Worm (Caenorhabditis elegans) whole organism, L4 larva: ENCODE data around the gene pqn-74.

Source experiments
- F10B5.3 ChIP-seq: sonication (generic microtip); optimal IDR thresholded peaks from 2 replicates; lab custom pipeline; 2016; ENCODE audit warnings: mild to moderate bottlenecking, missing genetic modification characterization, missing compliant biosample characterization
- R02D3.7 ChIP-seq: fragments of 150-350 bp; sonication (generic microtip); optimal IDR thresholded peaks from 3 replicates; lab custom pipeline; 2014; ENCODE audit warnings: missing biosample characterization, missing genetic modification characterization
- T20F7.1 ChIP-seq: fragments of 200-800 bp; sonication (Bioruptor generic); optimal IDR thresholded peaks from 2 replicates; lab custom pipeline; 2018; ENCODE audit warnings: mild to moderate bottlenecking, missing genetic modification characterization, missing compliant biosample characterization
- T26A8.4 ChIP-seq: fragments of 200-800 bp; sonication (Bioruptor generic); IDR thresholded peaks from 2 replicates; pipeline ENCODE4 v1.3.6; 2022; ENCODE audit warnings: missing genetic modification characterization, missing compliant biosample characterization
- Y75B8A.6 ChIP-seq: fragments of 200-800 bp; sonication (Bioruptor generic); IDR thresholded peaks from 2 replicates; pipeline ENCODE4 v1.3.6; 2022; ENCODE audit warnings: missing genetic modification reagents, missing genetic modification characterization, missing compliant biosample characterization
- ZK337.2 ChIP-seq: fragments of 200-800 bp; sonication (Bioruptor generic); IDR thresholded peaks from 2 replicates; pipeline ENCODE4 v1.3.6; 2022; ENCODE audit warnings: missing genetic modification reagents, missing genetic modification characterization, missing compliant biosample characterization
- aha-1 ChIP-seq: fragments of 150-350 bp; peaks from one replicate; lab custom pipeline; 2014; ENCODE audit warnings: missing biosample characterization, missing genetic modification characterization
- ama-1 ChIP-seq: fragments of 150-350 bp; optimal IDR thresholded peaks from 2 replicates; lab custom pipeline; 2014; ENCODE audit warnings: inconsistent platforms, mixed read lengths
- arid-1 ChIP-seq: fragments of 200-800 bp; sonication (Bioruptor generic); conservative IDR thresholded peaks from 2 replicates; pipeline ENCODE4 v1.3.6; 2022; ENCODE audit warnings: missing genetic modification reagents, missing genetic modification characterization, missing compliant biosample characterization
- ceh-20 ChIP-seq: fragments of 200-800 bp; sonication (Bioruptor generic); IDR thresholded peaks from 2 replicates; pipeline ENCODE4 v1.3.6; 2022; ENCODE audit warnings: missing genetic modification reagents, missing genetic modification characterization, missing compliant biosample characterization
- ceh-32 ChIP-seq: sonication (generic microtip); optimal IDR thresholded peaks from 2 replicates; lab custom pipeline; 2016; ENCODE audit warnings: mild to moderate bottlenecking, missing genetic modification characterization, missing compliant biosample characterization; ENCODE audit not compliant: poor library complexity
- cey-2 ChIP-seq: sonication (generic microtip); optimal IDR thresholded peaks from 3 replicates; lab custom pipeline; 2017; ENCODE audit warnings: missing genetic modification characterization, mild to moderate bottlenecking, missing compliant biosample characterization, antibody characterized with exemption, borderline replicate concordance; ENCODE audit not compliant: insufficient read depth
- daf-19 ChIP-seq: fragments of 200-800 bp; sonication (Bioruptor generic); conservative IDR thresholded peaks from 2 replicates; pipeline ENCODE4 v1.3.6; 2022; ENCODE audit warnings: missing genetic modification characterization, missing compliant biosample characterization
- daf-8 ChIP-seq: fragments of 200-800 bp; sonication (Bioruptor generic); IDR thresholded peaks from 2 replicates; pipeline ENCODE4 v1.3.6; 2022; ENCODE audit warnings: missing genetic modification characterization, missing compliant biosample characterization
- dmd-8 ChIP-seq: fragments of 200-800 bp; sonication (Bioruptor generic); IDR thresholded peaks from 2 replicates; pipeline ENCODE4 v1.3.6; 2022; ENCODE audit warnings: missing genetic modification characterization, missing compliant biosample characterization
- dmd-9 ChIP-seq: fragments of 200-800 bp; sonication (Bioruptor generic); IDR thresholded peaks from 2 replicates; pipeline ENCODE4 v1.3.6; 2022; ENCODE audit warnings: missing genetic modification reagents, missing genetic modification characterization, missing compliant biosample characterization
- duxl-1 ChIP-seq: sonication (generic microtip); optimal IDR thresholded peaks from 2 replicates; lab custom pipeline; 2016; ENCODE audit warnings: mild to moderate bottlenecking, missing genetic modification characterization, moderate library complexity, missing compliant biosample characterization; ENCODE audit not compliant: poor library complexity
- egl-27 ChIP-seq: sonication (generic microtip); optimal IDR thresholded peaks from 3 replicates; lab custom pipeline; 2017; ENCODE audit warnings: missing biosample characterization, missing genetic modification reagents, missing genetic modification characterization
- hlh-11 ChIP-seq: fragments of 200-800 bp; sonication (Bioruptor generic); optimal IDR thresholded peaks from 2 replicates; lab custom pipeline; 2018; ENCODE audit warnings: mild to moderate bottlenecking, missing genetic modification characterization, missing compliant biosample characterization
- hlh-30 ChIP-seq: sonication (generic microtip); optimal IDR thresholded peaks from 2 replicates; lab custom pipeline; 2017; ENCODE audit warnings: antibody characterized with exemption, mild to moderate bottlenecking, missing genetic modification characterization, missing compliant biosample characterization; ENCODE audit not compliant: insufficient read depth
- hmg-1.1 ChIP-seq: fragments of 200-800 bp; sonication (Bioruptor generic); IDR thresholded peaks from 2 replicates; pipeline ENCODE4 v1.3.6; 2022; ENCODE audit warnings: missing genetic modification reagents, missing genetic modification characterization, missing compliant biosample characterization
- lin-1 ChIP-seq: fragments of 200-800 bp; sonication (Bioruptor generic); IDR thresholded peaks from 2 replicates; pipeline ENCODE4 v1.3.6; 2022; ENCODE audit warnings: missing genetic modification reagents, missing genetic modification characterization, missing compliant biosample characterization
- lin-29 ChIP-seq: fragments of 200-800 bp; sonication (Bioruptor generic); IDR thresholded peaks from 2 replicates; pipeline ENCODE4 v1.3.6; 2022; ENCODE audit warnings: missing genetic modification reagents, missing genetic modification characterization, missing compliant biosample characterization
- lin-38 ChIP-seq: fragments of 200-800 bp; sonication (Bioruptor generic); IDR thresholded peaks from 2 replicates; pipeline ENCODE4 v1.3.6; 2022; ENCODE audit warnings: missing genetic modification reagents, missing genetic modification characterization, missing compliant biosample characterization
- lin-39 ChIP-seq: fragments of 150-350 bp; optimal IDR thresholded peaks from 2 replicates; lab custom pipeline; 2014; ENCODE audit warnings: missing biosample characterization, missing genetic modification reagents, missing genetic modification characterization
- madf-9 ChIP-seq: fragments of 200-800 bp; sonication (Bioruptor generic); conservative IDR thresholded peaks from 2 replicates; pipeline ENCODE4 v1.3.6; 2022; ENCODE audit warnings: missing genetic modification reagents, missing genetic modification characterization, missing compliant biosample characterization
- mdt-29 ChIP-seq: fragments of 200-800 bp; sonication (Bioruptor generic); IDR thresholded peaks from 2 replicates; pipeline ENCODE4 v1.3.6; 2022; ENCODE audit warnings: missing genetic modification reagents, missing genetic modification characterization, missing compliant biosample characterization
- mxl-2 ChIP-seq: fragments of 200-800 bp; sonication (Bioruptor generic); conservative IDR thresholded peaks from 2 replicates; pipeline ENCODE4 v1.3.6; 2022; ENCODE audit warnings: missing genetic modification reagents, missing genetic modification characterization, missing compliant biosample characterization
- nhr-102 ChIP-seq: sonication (generic microtip); optimal IDR thresholded peaks from 2 replicates; lab custom pipeline; 2016; ENCODE audit warnings: mild to moderate bottlenecking, missing genetic modification characterization, moderate library complexity, missing compliant biosample characterization
- nhr-11 ChIP-seq: fragments of 150-350 bp; optimal IDR thresholded peaks from 2 replicates; lab custom pipeline; 2014; ENCODE audit warnings: missing biosample characterization, missing genetic modification characterization
- nhr-25 ChIP-seq: sonication (generic microtip); optimal IDR thresholded peaks from 2 replicates; lab custom pipeline; 2017; ENCODE audit warnings: missing genetic modification characterization, mild to moderate bottlenecking, missing compliant biosample characterization, antibody characterized with exemption, moderate library complexity, borderline replicate concordance; ENCODE audit not compliant: insufficient read depth
- nhr-6 ChIP-seq: fragments of 150-350 bp; optimal IDR thresholded peaks from 2 replicates; lab custom pipeline; 2014; ENCODE audit warnings: missing biosample characterization, missing genetic modification characterization
- pha-4 ChIP-seq, 2 experiments: fragments of 150-350 bp in 1 of 2; fragments of 200-800 bp in 1 of 2; sonication (Bioruptor generic) in 1 of 2; IDR thresholded peaks in 1 of 2; optimal IDR thresholded peaks in 1 of 2; 2 replicates each; pipeline versions ENCODE4 v1.3.6 to Lab custom; 2014 to 2022; ENCODE audit warnings: missing genetic modification characterization in 2 of 2, missing genetic modification reagents in 2 of 2, missing biosample characterization in 1 of 2, missing compliant biosample characterization in 1 of 2
- saeg-2 ChIP-seq: fragments of 200-800 bp; sonication (Bioruptor generic); IDR thresholded peaks from 2 replicates; pipeline ENCODE4 v1.3.6; 2022; ENCODE audit warnings: missing genetic modification reagents, missing genetic modification characterization, missing compliant biosample characterization
- set-16 ChIP-seq: fragments of 200-800 bp; sonication (Bioruptor generic); IDR thresholded peaks from 2 replicates; pipeline ENCODE4 v1.3.6; 2022; ENCODE audit warnings: missing genetic modification reagents, missing genetic modification characterization, missing compliant biosample characterization
- skn-1 ChIP-seq: fragments of 150-350 bp; optimal IDR thresholded peaks from 2 replicates; lab custom pipeline; 2014; ENCODE audit warnings: missing biosample characterization, missing genetic modification characterization
- snpc-1.2 ChIP-seq: fragments of 200-800 bp; sonication (Bioruptor generic); IDR thresholded peaks from 2 replicates; pipeline ENCODE4 v1.3.6; 2022; ENCODE audit warnings: missing genetic modification reagents, missing genetic modification characterization, missing compliant biosample characterization
- snpc-4 ChIP-seq: fragments of 150-350 bp; optimal IDR thresholded peaks from 2 replicates; lab custom pipeline; 2014; ENCODE audit warnings: missing biosample characterization, missing genetic modification characterization
- unc-130 ChIP-seq: sonication (generic microtip); optimal IDR thresholded peaks from 2 replicates; lab custom pipeline; 2016; ENCODE audit warnings: missing genetic modification reagents, missing genetic modification characterization, missing compliant biosample characterization
- unc-62 ChIP-seq, 3 experiments: fragments of 150-350 bp in 1 of 3; sonication (generic microtip); optimal IDR thresholded peaks in 2 of 3; peaks in 1 of 3; 1 replicate in 1 of 3; 2 replicates in 2 of 3; lab custom pipeline; 2014 to 2017; ENCODE audit warnings: missing biosample characterization in 3 of 3, missing genetic modification characterization in 3 of 3, missing genetic modification reagents in 3 of 3, missing genotype in 1 of 3
- zag-1 ChIP-seq: fragments of 150-350 bp; optimal IDR thresholded peaks from 2 replicates; lab custom pipeline; 2014; ENCODE audit warnings: missing biosample characterization, missing genetic modification characterization
- zfp-2 ChIP-seq: sonication (generic microtip); optimal IDR thresholded peaks from 2 replicates; lab custom pipeline; 2016; ENCODE audit warnings: mild to moderate bottlenecking, missing genetic modification characterization, missing compliant biosample characterization
- zfp-3 ChIP-seq: fragments of 200-800 bp; sonication (Bioruptor generic); conservative IDR thresholded peaks from 2 replicates; pipeline ENCODE4 v1.3.6; 2022; ENCODE audit warnings: missing genetic modification reagents, missing genetic modification characterization, missing compliant biosample characterization
- zip-2 ChIP-seq: fragments of 150-350 bp; optimal IDR thresholded peaks from 2 replicates; lab custom pipeline; 2014; ENCODE audit warnings: missing biosample characterization, missing genetic modification characterization
- ztf-7 ChIP-seq: fragments of 150-350 bp; optimal IDR thresholded peaks from 2 replicates; lab custom pipeline; 2014; ENCODE audit warnings: missing biosample characterization, missing genetic modification characterization

pqn-74 gene

DNA sequence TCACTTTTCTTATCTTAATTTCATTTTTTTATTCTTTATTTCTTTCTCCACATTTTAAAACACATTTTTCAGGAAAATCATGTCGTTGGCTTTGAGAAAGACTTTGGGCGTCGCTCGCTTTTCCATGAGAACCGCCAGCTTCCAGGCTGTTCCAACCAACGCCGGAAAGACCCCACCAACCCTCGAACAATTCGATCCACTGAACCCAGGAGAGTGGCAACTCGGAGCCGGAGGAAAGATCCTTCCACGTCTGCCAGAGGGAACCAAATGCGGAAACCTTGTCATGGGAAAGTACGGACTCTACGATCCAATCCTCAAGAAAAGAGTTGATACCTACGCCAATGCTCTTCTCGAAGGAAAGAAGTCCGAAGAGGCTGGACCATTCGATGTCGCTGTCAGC, 31.1 kb downstream of the pqn-74 start, which contains the start of gene kdp-1:
Gene kdp-1 (plus strand): TSS at position 80 of the 400 bp plus-strand sequence.
- TF ChIP-seq lin-38 (GFP tag; lab: Robert Waterston, UW) (peak; percentile 58), dmd-9 (GFP tag; lab: Robert Waterston, UW) (0 out of 2 replicates have a peak, but pooled peaks have one; percentile 27), set-16 (GFP tag; lab: Robert Waterston, UW) (peak; percentile 74), pha-4 (GFP tag; IDR thresholded peaks at IDR 0.05; lab: Robert Waterston, UW) (peak; percentile 34; the same call in 1 of the 2 replicates), pha-4 (tag; optimal IDR thresholded peaks at IDR 0.05; lab: Kevin White, UChicago) (no peak), arid-1 (GFP tag; lab: Robert Waterston, UW) (no peak), hlh-30 (tag; lab: Kevin White, UChicago) (no peak), mdt-29 (GFP tag; lab: Robert Waterston, UW) (0 out of 2 replicates have a peak, but pooled peaks have one; percentile 15), ama-1 (lab: Kevin White, UChicago) (peak; percentile 69)

DNA sequence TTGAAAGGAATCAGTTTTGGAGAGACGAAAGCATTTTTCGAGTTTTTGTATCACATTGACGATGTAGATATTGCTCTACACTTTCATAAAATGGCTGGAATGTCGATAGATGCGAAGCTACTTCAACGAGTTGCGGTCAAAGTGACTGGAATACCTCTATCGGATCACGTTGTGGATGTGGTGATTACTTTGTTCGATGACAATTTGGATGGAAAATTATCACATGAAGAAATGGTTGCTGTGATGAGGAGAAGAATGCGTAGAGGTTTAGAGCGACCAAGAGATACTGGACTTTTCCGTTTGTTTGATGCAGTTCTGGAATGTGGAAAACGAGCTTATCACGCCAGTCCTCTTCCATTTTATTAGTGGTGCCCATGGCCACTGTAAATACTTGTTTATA, 31.6 kb downstream of the pqn-74 start:
- peak in 1 of 2 experiments; percentile 85 for TF ChIP-seq unc-62 (GFP tag; optimal IDR thresholded peaks at IDR 0.05 in 1 of 2; lab: Kevin White, UChicago)
- no peak for TF ChIP-seq unc-62 (tag; optimal IDR thresholded peaks at IDR 0.05; lab: Kevin White, UChicago)
- peak; percentile 55 for TF ChIP-seq aha-1
- no peak for TF ChIP-seq F10B5.3
- TF ChIP-seq daf-19 (GFP tag; lab: Robert Waterston, UW) = no peak
- TF ChIP-seq Y75B8A.6 (GFP tag; lab: Robert Waterston, UW) = no peak
- TF ChIP-seq, all 104 proteins: peak for 2

DNA sequence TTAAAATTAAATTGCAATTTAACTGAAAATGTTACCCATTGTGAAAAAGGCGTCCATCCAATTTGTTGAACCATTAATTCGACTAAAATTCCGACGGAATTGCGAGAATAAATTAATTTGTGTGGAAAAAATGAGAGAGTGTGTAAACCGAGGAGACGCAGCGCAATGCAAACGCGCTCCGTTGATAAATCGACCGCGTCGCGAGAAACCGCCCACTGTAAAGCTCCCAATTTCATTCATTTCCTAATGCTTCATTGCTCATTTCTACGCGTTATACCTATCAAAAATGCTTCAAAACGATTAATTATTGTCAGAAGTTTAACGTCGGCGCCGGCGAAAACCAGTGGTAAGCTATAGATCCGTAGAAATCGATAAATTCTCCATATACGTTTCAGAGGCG, 33.5 kb downstream of the pqn-74 start, which contains the start of the genes Y67H2A.2 and micu-1:
Gene Y67H2A.2 (minus strand): TSS at position 74 of the 400 bp plus-strand sequence.
Gene micu-1 (plus strand): TSS at position 181 of the 400 bp plus-strand sequence.
- no peak for TF ChIP-seq zfp-2
- no peak for TF ChIP-seq egl-27
- TF ChIP-seq hlh-11 = peak; percentile 49
- TF ChIP-seq dmd-8 (GFP tag; lab: Robert Waterston, UW) = no peak
- TF ChIP-seq snpc-4 (tag; lab: Kevin White, UChicago) = no peak
- TF ChIP-seq dmd-9 (GFP tag; lab: Robert Waterston, UW) = no peak
- no peak for TF ChIP-seq mxl-2 (GFP tag; lab: Robert Waterston, UW)
- TF ChIP-seq ZK337.2 (GFP tag; lab: Robert Waterston, UW) = no peak
- TF ChIP-seq R02D3.7 (tag; lab: Kevin White, UChicago) = no peak
- 0 out of 2 replicates have a peak, but pooled peaks have one; percentile 34 for TF ChIP-seq ceh-20
- TF ChIP-seq F10B5.3 = no peak
- peak; percentile 70 for TF ChIP-seq hmg-1.1
- peak; percentile 85 for TF ChIP-seq ztf-7
- no peak for TF ChIP-seq cey-2 (tag; lab: Kevin White, UChicago)
- no peak for TF ChIP-seq duxl-1 (tag; lab: Kevin White, UChicago)
- peak; percentile 45 for TF ChIP-seq nhr-102 (tag; lab: Kevin White, UChicago)
- TF ChIP-seq lin-39 = no peak
- peak; percentile 25; the same call in 1 of the 2 replicates for TF ChIP-seq zfp-3 (GFP tag; lab: Robert Waterston, UW)
- TF ChIP-seq T26A8.4 (GFP tag; lab: Robert Waterston, UW) = no peak
- no peak for TF ChIP-seq nhr-25 (tag; lab: Kevin White, UChicago)
- TF ChIP-seq ceh-32 (tag; lab: Kevin White, UChicago) = no peak
- TF ChIP-seq aha-1 = peak; percentile 98
- no peak for TF ChIP-seq zip-2 (tag; lab: Kevin White, UChicago)
- TF ChIP-seq skn-1 = no peak
- TF ChIP-seq lin-29 (GFP tag; lab: Robert Waterston, UW) = no peak
- TF ChIP-seq nhr-6 (tag; lab: Kevin White, UChicago) = peak; percentile 7
- TF ChIP-seq saeg-2 (GFP tag; lab: Robert Waterston, UW) = no peak
- no peak for TF ChIP-seq unc-62 (GFP tag; optimal IDR thresholded peaks at IDR 0.05 in 1 of 2; lab: Kevin White, UChicago)
- no peak for TF ChIP-seq unc-62 (tag; optimal IDR thresholded peaks at IDR 0.05; lab: Kevin White, UChicago)
- TF ChIP-seq daf-8 (GFP tag; lab: Robert Waterston, UW) = no peak
- no peak for TF ChIP-seq T20F7.1 (GFP tag; lab: Kevin White, UChicago)
- TF ChIP-seq snpc-1.2 (GFP tag; lab: Robert Waterston, UW) = no peak
- TF ChIP-seq lin-1 (GFP tag; lab: Robert Waterston, UW) = no peak
- TF ChIP-seq nhr-11 = no peak
- TF ChIP-seq madf-9 (GFP tag; lab: Robert Waterston, UW) = no peak
- peak; percentile 11 for TF ChIP-seq unc-130 (GFP tag; lab: Kevin White, UChicago)
- TF ChIP-seq zag-1 = no peak
